Worm (Caenorhabditis elegans): Measurements from ENCODE around the gene enu-3.5.

enu-3.5 gene

DNA sequence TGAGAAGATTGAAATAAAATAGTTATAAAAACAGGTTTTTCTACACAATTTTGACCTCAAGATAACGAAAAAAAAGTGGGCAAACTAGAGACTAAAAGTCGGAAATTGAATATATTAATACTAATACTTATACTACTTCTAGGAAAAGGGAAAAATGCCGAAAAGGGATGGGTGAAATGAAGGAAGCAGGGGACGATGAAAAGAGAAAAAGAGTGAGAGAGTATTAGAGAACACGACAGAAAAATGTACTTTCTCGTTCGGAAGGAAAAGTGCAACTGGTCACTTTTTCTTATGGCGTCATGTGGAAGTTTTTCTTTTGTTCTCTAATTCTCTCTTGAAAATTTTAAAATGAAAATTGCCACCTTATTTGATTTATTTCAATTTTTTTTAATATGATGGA lies 36.7 kb upstream of the enu-3.5 start (continued):
- peak; percentile 36 for TF ChIP-seq mxl-3 (GFP tag; optimal IDR thresholded peaks at IDR 0.05)
- peak; percentile 78 for TF ChIP-seq nhr-25 (tag; optimal IDR thresholded peaks at IDR 0.05; ENCODE audit: borderline replicate concordance, insufficient read depth)
- peak; percentile 30 for TF ChIP-seq nhr-102 (tag; optimal IDR thresholded peaks at IDR 0.05)
- TF ChIP-seq dpl-1 (GFP tag; optimal IDR thresholded peaks at IDR 0.05) = peak; percentile 24
- no peak for TF ChIP-seq daf-16 (GFP tag; optimal IDR thresholded peaks at IDR 0.05)
- TF ChIP-seq daf-16 (tag; optimal IDR thresholded peaks at IDR 0.05) = peak; percentile 48
- no peak for TF ChIP-seq F37D6.2 (tag; optimal IDR thresholded peaks at IDR 0.05)
- TF ChIP-seq mes-2 (tag; optimal IDR thresholded peaks at IDR 0.05; ENCODE audit: poor library complexity, severe bottlenecking) = peak; percentile 59
- no peak for TF ChIP-seq Y5F2A.4 (GFP tag; optimal IDR thresholded peaks at IDR 0.05)
- peak; percentile 72 for TF ChIP-seq mep-1 (tag; optimal IDR thresholded peaks at IDR 0.05)
- no peak for TF ChIP-seq madf-5 (GFP tag; IDR thresholded peaks at IDR 0.05)
- no peak for TF ChIP-seq lin-13 (GFP tag; optimal IDR thresholded peaks at IDR 0.05)

DNA sequence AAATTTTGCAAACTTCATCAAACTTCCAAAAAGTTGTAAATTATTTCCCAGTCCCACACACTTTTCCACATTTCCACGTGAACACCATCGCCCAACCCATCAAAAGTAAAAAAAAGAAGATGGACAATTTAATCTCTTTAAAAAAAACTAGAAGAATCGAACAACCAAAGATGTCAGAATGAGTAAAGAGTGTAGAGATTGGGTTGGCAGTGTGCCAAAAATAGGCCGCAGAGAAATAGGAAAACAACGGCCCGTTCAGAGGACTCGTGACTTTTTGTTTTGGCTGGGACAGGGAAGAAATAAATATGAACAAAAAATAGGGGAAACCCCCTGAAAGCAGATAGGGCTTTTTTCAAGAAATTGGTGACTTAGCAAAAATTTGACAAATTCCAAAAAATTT lies 35.1 kb upstream of the enu-3.5 start:
- TF ChIP-seq unc-62 (GFP tag; optimal IDR thresholded peaks at IDR 0.05 in 1 of 2) (no peak), unc-62 (tag; optimal IDR thresholded peaks at IDR 0.05) (no peak), madf-9 (GFP tag; conservative IDR thresholded peaks at IDR 0.05) (no peak), set-16 (GFP tag; IDR thresholded peaks at IDR 0.05) (no peak), tra-1 (GFP tag; IDR thresholded peaks at IDR 0.05) (peak; percentile 65; the same call in 1 of the 2 replicates), dmd-6 (GFP tag; IDR thresholded peaks at IDR 0.05) (peak; percentile 69), dve-1 (tag; optimal IDR thresholded peaks at IDR 0.05; ENCODE audit: insufficient read depth) (peak; percentile 81), lsy-2 (tag; optimal IDR thresholded peaks at IDR 0.05) (peak in 1 of 2 experiments; percentile 48), hlh-11 (tag; optimal IDR thresholded peaks at IDR 0.05) (peak; percentile 75), F44E2.7 (GFP tag; IDR thresholded peaks at IDR 0.05) (no peak), nhr-28 (tag; optimal IDR thresholded peaks at IDR 0.05) (peak; percentile 49), hif-1 (tag; optimal IDR thresholded peaks at IDR 0.05) (peak in 1 of 2 experiments; percentile 9), nhr-48 (tag; optimal IDR thresholded peaks at IDR 0.05) (peak; percentile 50), jun-1 (tag; optimal IDR thresholded peaks at IDR 0.05) (no peak), vab-7 (GFP tag; IDR thresholded peaks at IDR 0.05) (no peak), ceh-20 (GFP tag; IDR thresholded peaks at IDR 0.05) (0 out of 2 replicates have a peak, but pooled peaks have one; percentile 44), mep-1 (tag; optimal IDR thresholded peaks at IDR 0.05) (peak; percentile 19), hlh-30 (tag; optimal IDR thresholded peaks at IDR 0.05; ENCODE audit: insufficient read depth) (peak; percentile 75), cey-2 (tag; optimal IDR thresholded peaks at IDR 0.05; ENCODE audit: borderline replicate concordance, insufficient read depth) (peak; percentile 61), Y75B8A.6 (GFP tag; IDR thresholded peaks at IDR 0.05) (no peak), mdl-1 (tag; optimal IDR thresholded peaks at IDR 0.05) (peak; percentile 48 to 82), aha-1 (tag) (no peak)

DNA sequence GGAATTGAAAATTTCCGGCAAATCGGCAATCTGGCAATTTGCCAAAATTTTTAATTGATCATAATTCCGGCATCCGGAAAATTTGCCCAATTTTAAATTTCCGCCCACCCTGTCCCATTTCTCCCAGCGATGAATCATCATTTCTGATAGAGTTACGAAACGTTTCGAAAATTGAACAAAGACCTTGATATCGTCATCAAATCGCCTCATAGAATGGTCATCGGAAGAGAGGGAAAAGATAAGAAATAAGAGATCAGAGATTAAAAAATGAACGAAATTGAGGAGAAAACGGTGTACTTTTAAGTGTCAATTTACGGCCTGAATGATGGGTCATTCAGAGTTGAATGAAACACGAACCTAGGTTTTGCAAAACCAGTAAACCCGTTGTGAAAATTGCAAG lies 30.4 kb upstream of the enu-3.5 start:
- TF ChIP-seq zip-11 (GFP tag; IDR thresholded peaks at IDR 0.05) = no peak
- peak; percentile 55 for TF ChIP-seq aha-1 (tag)
- no peak for TF ChIP-seq cey-2 (tag; optimal IDR thresholded peaks at IDR 0.05; ENCODE audit: borderline replicate concordance, insufficient read depth)
- TF ChIP-seq dmd-6 (GFP tag; IDR thresholded peaks at IDR 0.05) = peak; percentile 69
- peak; percentile 52 for TF ChIP-seq nhr-28 (tag; optimal IDR thresholded peaks at IDR 0.05)
- no peak for TF ChIP-seq spr-1 (tag; optimal IDR thresholded peaks at IDR 0.05)
- no peak for TF ChIP-seq php-3 (GFP tag; IDR thresholded peaks at IDR 0.05)
- TF ChIP-seq lin-13 (GFP tag; optimal IDR thresholded peaks at IDR 0.05) = peak; percentile 57
- peak; percentile 73 for TF ChIP-seq dve-1 (tag; optimal IDR thresholded peaks at IDR 0.05; ENCODE audit: insufficient read depth)
- TF ChIP-seq hlh-11 (tag; optimal IDR thresholded peaks at IDR 0.05) = peak; percentile 51
- peak; percentile 3 for TF ChIP-seq dpl-1 (GFP tag; optimal IDR thresholded peaks at IDR 0.05)

All from whole organism, L4 larva.